Worm (Caenorhabditis elegans) whole organism, L1 larva: ENCODE results near the gene ins-6.

Experiments
- C34B4.2 ChIP-seq: sonication (generic microtip); optimal IDR thresholded peaks from 2 replicates; lab custom pipeline; 2017; ENCODE audit warnings: mild to moderate bottlenecking, missing genetic modification characterization, missing compliant biosample characterization
- aha-1 ChIP-seq: fragments of 150-350 bp; optimal IDR thresholded peaks from 2 replicates; lab custom pipeline; 2014; ENCODE audit warnings: missing biosample characterization, missing genetic modification characterization
- alr-1 ChIP-seq: fragments of 200-800 bp; sonication (Bioruptor generic); optimal IDR thresholded peaks from 2 replicates; lab custom pipeline; 2018; ENCODE audit warnings: borderline replicate concordance, mild to moderate bottlenecking, missing genetic modification characterization, missing compliant biosample characterization
- ceh-8 ChIP-seq: fragments of 200-800 bp; sonication (Bioruptor generic); optimal IDR thresholded peaks from 2 replicates; lab custom pipeline; 2018; ENCODE audit warnings: mild to moderate bottlenecking, missing genetic modification characterization, moderate library complexity, missing compliant biosample characterization
- ceh-82 ChIP-seq, 3 experiments: fragments of 150-350 bp in 1 of 3; sonication (generic microtip) in 2 of 3; optimal IDR thresholded peaks; 2 replicates each; lab custom pipeline; 2014 to 2017; ENCODE audit warnings: missing biosample characterization in 3 of 3, missing genetic modification characterization in 3 of 3
- ceh-90 ChIP-seq: sonication (generic microtip); optimal IDR thresholded peaks from 2 replicates; lab custom pipeline; 2016; ENCODE audit warnings: missing genetic modification characterization, missing compliant biosample characterization
- dsc-1 ChIP-seq: sonication (generic microtip); optimal IDR thresholded peaks from 2 replicates; lab custom pipeline; 2016; ENCODE audit warnings: mild to moderate bottlenecking, missing genetic modification characterization, missing compliant biosample characterization
- efl-3 ChIP-seq: fragments of 200-800 bp; sonication (Bioruptor generic); optimal IDR thresholded peaks from 2 replicates; lab custom pipeline; 2018; ENCODE audit warnings: mild to moderate bottlenecking, missing genetic modification characterization, missing compliant biosample characterization
- egl-13 ChIP-seq: sonication (generic microtip); optimal IDR thresholded peaks from 2 replicates; lab custom pipeline; 2016; ENCODE audit warnings: missing genotype, missing genetic modification reagents, missing genetic modification characterization, missing compliant biosample characterization
- egl-27 ChIP-seq, 2 experiments: fragments of 150-350 bp in 1 of 2; sonication (generic microtip); optimal IDR thresholded peaks; 3 replicates each; lab custom pipeline; 2017 to 2018; ENCODE audit warnings: missing biosample characterization in 2 of 2, missing genetic modification characterization in 2 of 2, missing genetic modification reagents in 2 of 2
- elt-3 ChIP-seq, 6 experiments: fragments of 150-350 bp in 1 of 6; sonication (generic microtip); optimal IDR thresholded peaks; 2 replicates each; lab custom pipeline; 2017 to 2018; ENCODE audit warnings: missing biosample characterization in 6 of 6, missing genetic modification characterization in 6 of 6, inconsistent platforms in 1 of 6
- ets-5 ChIP-seq: fragments of 200-800 bp; sonication (Bioruptor generic); IDR thresholded peaks from 2 replicates; pipeline ENCODE4 v1.3.6; 2022; ENCODE audit warnings: missing genetic modification characterization, missing compliant biosample characterization
- fkh-10 ChIP-seq: sonication (generic microtip); optimal IDR thresholded peaks from 2 replicates; lab custom pipeline; 2017; ENCODE audit warnings: missing biosample characterization, missing genetic modification reagents, missing genetic modification characterization
- fkh-8 ChIP-seq: sonication (generic microtip); optimal IDR thresholded peaks from 2 replicates; lab custom pipeline; 2016; ENCODE audit warnings: mild to moderate bottlenecking, missing genetic modification characterization, missing compliant biosample characterization
- grh-1 ChIP-seq: fragments of 200-800 bp; sonication (Bioruptor generic); IDR thresholded peaks from 2 replicates; pipeline ENCODE4 v1.3.6; 2022; ENCODE audit warnings: missing genetic modification reagents, missing genetic modification characterization, missing compliant biosample characterization
- hlh-17 ChIP-seq: fragments of 200-800 bp; sonication (Bioruptor generic); optimal IDR thresholded peaks from 2 replicates; lab custom pipeline; 2018; ENCODE audit warnings: missing genetic modification characterization, mild to moderate bottlenecking, missing compliant biosample characterization, moderate library complexity, borderline replicate concordance
- lin-14 ChIP-seq: fragments of 200-800 bp; sonication (Bioruptor generic); optimal IDR thresholded peaks from 2 replicates; lab custom pipeline; 2018; ENCODE audit warnings: mild to moderate bottlenecking, missing genetic modification characterization, moderate library complexity, missing compliant biosample characterization
- lsy-2 ChIP-seq, 2 experiments: fragments of 150-350 bp; optimal IDR thresholded peaks; 2 replicates each; lab custom pipeline; 2014; ENCODE audit warnings: missing biosample characterization in 2 of 2, missing genetic modification characterization in 2 of 2
- mef-2 ChIP-seq: fragments of 150-350 bp; optimal IDR thresholded peaks from 2 replicates; lab custom pipeline; 2014; ENCODE audit warnings: missing biosample characterization, missing genetic modification characterization
- mep-1 ChIP-seq: fragments of 150-350 bp; optimal IDR thresholded peaks from 2 replicates; lab custom pipeline; 2014; ENCODE audit warnings: missing biosample characterization, missing genetic modification characterization
- nhr-11 ChIP-seq: fragments of 150-350 bp; optimal IDR thresholded peaks from 2 replicates; lab custom pipeline; 2014; ENCODE audit warnings: missing biosample characterization, missing genetic modification characterization
- nhr-12 ChIP-seq: sonication (generic microtip); optimal IDR thresholded peaks from 2 replicates; lab custom pipeline; 2017; ENCODE audit warnings: missing biosample characterization, missing genetic modification characterization
- nhr-19 ChIP-seq: fragments of 200-800 bp; sonication (Bioruptor generic); conservative IDR thresholded peaks from 2 replicates; pipeline ENCODE4 v1.3.6; 2022; ENCODE audit warnings: missing genetic modification characterization, missing compliant biosample characterization
- nhr-20 ChIP-seq: sonication (generic microtip); optimal IDR thresholded peaks from 2 replicates; lab custom pipeline; 2016; ENCODE audit warnings: mild to moderate bottlenecking, missing genetic modification characterization, missing compliant biosample characterization
- nhr-28 ChIP-seq: fragments of 150-350 bp; optimal IDR thresholded peaks from 2 replicates; lab custom pipeline; 2014; ENCODE audit warnings: missing biosample characterization, missing genetic modification characterization
- nhr-47 ChIP-seq: sonication (generic microtip); optimal IDR thresholded peaks from 2 replicates; lab custom pipeline; 2016; ENCODE audit warnings: mild to moderate bottlenecking, missing genetic modification characterization, moderate library complexity, missing compliant biosample characterization
- nhr-71 ChIP-seq: sonication (generic microtip); optimal IDR thresholded peaks from 2 replicates; lab custom pipeline; 2016; ENCODE audit warnings: mild to moderate bottlenecking, missing genetic modification characterization, moderate library complexity, missing compliant biosample characterization
- nhr-84 ChIP-seq: sonication (generic microtip); optimal IDR thresholded peaks from 2 replicates; lab custom pipeline; 2017; ENCODE audit warnings: missing biosample characterization, missing genetic modification characterization
- nhr-85 ChIP-seq: sonication (generic microtip); peaks from one replicate; lab custom pipeline; 2016; ENCODE audit warnings: missing genetic modification characterization, inconsistent platforms, missing compliant biosample characterization
- nhr-90 ChIP-seq: sonication (generic microtip); optimal IDR thresholded peaks from 2 replicates; lab custom pipeline; 2016; ENCODE audit warnings: mild to moderate bottlenecking, missing genetic modification characterization, missing compliant biosample characterization; ENCODE audit not compliant: poor library complexity
- pag-3 ChIP-seq: sonication (generic microtip); optimal IDR thresholded peaks from 2 replicates; lab custom pipeline; 2017; ENCODE audit warnings: missing genetic modification characterization, mild to moderate bottlenecking, missing compliant biosample characterization, antibody characterized with exemption, borderline replicate concordance; ENCODE audit not compliant: insufficient read depth
- skn-1 ChIP-seq: fragments of 150-350 bp; optimal IDR thresholded peaks from 2 replicates; lab custom pipeline; 2014; ENCODE audit warnings: missing biosample characterization, missing genetic modification characterization
- snu-23 ChIP-seq: sonication (generic microtip); optimal IDR thresholded peaks from 2 replicates; lab custom pipeline; 2016; ENCODE audit warnings: missing genetic modification characterization, missing compliant biosample characterization
- sox-4 ChIP-seq: sonication (generic microtip); optimal IDR thresholded peaks from 2 replicates; lab custom pipeline; 2016; ENCODE audit warnings: missing genetic modification characterization, missing compliant biosample characterization
- tbx-2 ChIP-seq: sonication (generic microtip); optimal IDR thresholded peaks from 2 replicates; lab custom pipeline; 2016; ENCODE audit warnings: missing genetic modification characterization, missing compliant biosample characterization
- unc-30 ChIP-seq: sonication (generic microtip); optimal IDR thresholded peaks from 2 replicates; lab custom pipeline; 2017; ENCODE audit warnings: missing biosample characterization, missing genetic modification characterization
- unc-62 ChIP-seq: fragments of 150-350 bp; optimal IDR thresholded peaks from 2 replicates; lab custom pipeline; 2014; ENCODE audit warnings: missing biosample characterization, missing genetic modification reagents, missing genetic modification characterization
- unc-98 ChIP-seq: fragments of 200-800 bp; sonication (Bioruptor generic); IDR thresholded peaks from 2 replicates; pipeline ENCODE4 v1.3.6; 2022; ENCODE audit warnings: missing genetic modification characterization, missing compliant biosample characterization
- vab-15 ChIP-seq: sonication (generic microtip); optimal IDR thresholded peaks from 2 replicates; lab custom pipeline; 2017; ENCODE audit warnings: missing genotype, mild to moderate bottlenecking, missing genetic modification characterization, missing compliant biosample characterization
- ztf-4 ChIP-seq: fragments of 150-350 bp; optimal IDR thresholded peaks from 2 replicates; lab custom pipeline; 2014; ENCODE audit warnings: missing biosample characterization, missing genetic modification characterization

The ins-6 gene

DNA sequence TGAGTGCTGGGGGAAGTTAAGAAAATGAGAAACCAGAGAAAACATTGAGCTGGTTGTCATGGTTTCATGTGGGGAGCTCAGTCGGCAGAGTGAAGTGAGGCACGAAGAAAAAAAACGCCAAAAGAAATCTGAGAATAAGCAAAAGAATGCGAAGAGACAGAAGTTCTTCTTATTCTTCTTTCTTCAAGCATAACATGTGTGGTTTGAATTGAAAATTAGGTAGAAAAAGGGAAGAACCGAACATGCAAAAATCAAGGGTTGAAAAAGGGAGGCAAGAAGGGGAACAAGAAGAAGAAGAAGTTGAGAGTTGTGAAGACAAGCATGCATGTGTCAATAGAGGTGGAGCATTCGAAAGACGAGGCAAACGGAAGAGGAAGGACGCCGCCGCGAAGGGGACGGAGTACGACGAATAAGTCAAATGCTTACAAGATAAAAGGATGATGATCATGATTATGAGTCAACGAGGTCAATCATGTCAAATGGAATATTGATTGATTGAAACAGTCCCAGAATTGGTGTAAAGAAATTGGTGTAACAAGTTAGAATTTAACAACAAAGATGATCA, 42.4 kb upstream of the ins-6 start:
- TF ChIP-seq mef-2, result no peak
- no peak for TF ChIP-seq nhr-84
- peak; percentile 28 for TF ChIP-seq lin-14
- no peak for TF ChIP-seq unc-98 (GFP tag; lab: Robert Waterston, UW)
- peak; percentile 54 for TF ChIP-seq fkh-10 (GFP tag; lab: Kevin White, UChicago)
- TF ChIP-seq snu-23, result no peak
- TF ChIP-seq unc-62 (GFP tag; lab: Kevin White, UChicago), result no peak
- TF ChIP-seq nhr-90, result no peak
- no peak for TF ChIP-seq nhr-12 (tag; lab: Kevin White, UChicago)
- TF ChIP-seq hlh-17 (GFP tag; lab: Kevin White, UChicago), result no peak
- TF ChIP-seq nhr-19 (GFP tag; lab: Robert Waterston, UW), result no peak
- no peak for TF ChIP-seq pag-3
- no peak for TF ChIP-seq skn-1 (tag; lab: Kevin White, UChicago)
- no peak for TF ChIP-seq nhr-20 (tag; lab: Kevin White, UChicago)
- TF ChIP-seq ets-5, result no peak
- no peak for TF ChIP-seq nhr-85
- TF ChIP-seq ztf-4 (tag; lab: Kevin White, UChicago), result no peak
- peak; percentile 9 for TF ChIP-seq nhr-47
- no peak for TF ChIP-seq grh-1 (GFP tag; lab: Robert Waterston, UW)
- TF ChIP-seq mep-1 (tag; lab: Kevin White, UChicago), result no peak
- no peak for TF ChIP-seq aha-1 (tag; lab: Kevin White, UChicago)
- TF ChIP-seq nhr-11 (tag; lab: Kevin White, UChicago), result no peak
- TF ChIP-seq tbx-2 (tag; lab: Kevin White, UChicago), result no peak
- peak; percentile 38 for TF ChIP-seq fkh-8
- TF ChIP-seq, all 84 proteins: peak for 4

DNA sequence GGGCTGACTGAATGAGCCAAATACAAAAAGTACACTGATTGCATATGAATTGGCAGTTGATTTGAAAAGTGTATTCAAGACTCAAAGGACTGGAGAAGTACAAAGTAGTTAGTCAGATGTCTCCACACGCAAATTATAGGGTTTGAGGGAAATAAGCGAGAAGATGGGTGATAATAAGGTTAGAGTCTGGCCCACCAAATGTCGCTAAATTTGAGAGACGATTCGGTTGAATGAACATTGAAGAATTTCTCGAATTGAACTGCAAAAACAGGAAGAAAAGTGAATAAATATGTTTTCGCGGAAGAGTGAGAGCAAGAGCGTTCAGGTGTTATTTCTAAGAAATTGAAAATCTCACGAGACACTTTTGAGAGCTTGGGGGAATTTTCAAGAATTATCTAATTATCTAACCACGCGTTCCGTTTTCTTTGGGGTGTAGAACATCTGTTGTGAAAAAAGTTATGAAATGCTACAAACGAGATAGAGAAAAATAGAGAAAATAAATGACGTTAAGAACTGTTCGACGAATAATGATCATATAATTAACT, 40.6 kb upstream of the ins-6 start:
- TF ChIP-seq lin-14, result peak; percentile 14
- TF ChIP-seq sox-4 (tag; lab: Kevin White, UChicago), result peak; percentile 78
- peak; percentile 17 for TF ChIP-seq dsc-1 (tag; lab: Kevin White, UChicago)
- TF ChIP-seq nhr-28 (tag; lab: Kevin White, UChicago), result no peak
- no peak for TF ChIP-seq egl-13 (tag; lab: Kevin White, UChicago)
- peak; percentile 67 for TF ChIP-seq fkh-8
- peak; percentile 66 for TF ChIP-seq nhr-71 (tag; lab: Kevin White, UChicago)
- TF ChIP-seq ceh-90 (tag; lab: Kevin White, UChicago), result no peak
- TF ChIP-seq C34B4.2 (tag; lab: Kevin White, UChicago), result no peak
- peak; percentile 62 for TF ChIP-seq nhr-47

DNA sequence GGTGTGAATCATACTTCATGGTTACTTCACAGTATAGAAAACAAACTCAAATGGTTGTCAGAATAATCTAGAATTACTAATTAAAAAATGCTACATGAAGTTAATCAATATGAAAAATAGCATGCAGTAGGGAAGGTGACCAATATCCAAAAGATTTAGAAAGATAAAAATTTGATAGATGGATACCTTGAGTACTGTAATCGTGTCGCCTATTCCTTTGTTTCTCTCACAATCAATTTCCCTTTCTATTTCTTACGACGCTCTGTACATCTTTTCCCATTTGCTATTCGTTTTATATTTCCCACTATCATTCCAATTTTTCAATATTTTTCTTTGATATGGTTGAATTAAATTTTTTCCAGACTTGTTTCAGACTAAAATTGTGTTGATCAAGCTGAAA, 38.9 kb upstream of the ins-6 start, which contains the start of gene B0034.7:
Gene B0034.7, plus strand, starts transcription at position 301 of the 400 bp plus-strand sequence.
- TF ChIP-seq unc-30 (tag; lab: Kevin White, UChicago) (no peak), egl-27 (tag; optimal IDR thresholded peaks at IDR 0.05; lab: Kevin White, UChicago) (no peak), nhr-11 (tag; lab: Kevin White, UChicago) (no peak), vab-15 (tag; lab: Kevin White, UChicago) (no peak), ets-5 (no peak), efl-3 (GFP tag; lab: Kevin White, UChicago) (no peak), ceh-82 (tag; optimal IDR thresholded peaks at IDR 0.05; lab: Kevin White, UChicago) (no peak)
- TF ChIP-seq, all 84 proteins: peak for 0

DNA sequence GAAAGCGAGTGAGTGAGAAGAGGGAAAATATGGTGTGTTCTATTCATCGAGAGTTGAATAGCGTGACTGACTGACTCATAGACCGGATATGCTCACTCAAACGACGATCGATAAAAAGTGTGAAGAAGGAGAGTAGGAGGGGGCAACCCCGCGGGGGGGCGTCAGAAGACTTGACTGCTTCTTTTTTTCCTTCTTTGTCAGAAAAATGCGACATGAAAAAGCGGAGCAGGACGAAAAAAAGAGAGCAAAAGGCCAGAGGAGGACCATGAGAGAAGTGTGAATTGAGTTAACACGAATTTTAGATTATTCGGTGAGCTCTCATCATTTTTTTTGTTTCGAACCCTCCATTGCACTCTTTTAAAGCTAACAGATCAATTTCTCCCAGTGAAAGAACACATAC, 37.9 kb upstream of the ins-6 start:
- TF ChIP-seq ceh-82 (tag; optimal IDR thresholded peaks at IDR 0.05; lab: Kevin White, UChicago) (peak in 1 of 3 experiments; percentile 16), nhr-71 (tag; lab: Kevin White, UChicago) (peak; percentile 8), elt-3 (tag; optimal IDR thresholded peaks at IDR 0.05; lab: Kevin White, UChicago) (no peak), lin-14 (peak; percentile 53), fkh-10 (GFP tag; lab: Kevin White, UChicago) (peak; percentile 69), nhr-47 (no peak), lsy-2 (tag; optimal IDR thresholded peaks at IDR 0.05; lab: Kevin White, UChicago) (peak in 1 of 2 experiments; percentile 15), alr-1 (tag; lab: Kevin White, UChicago) (no peak), ceh-8 (no peak)
